Worm (Caenorhabditis elegans) whole organism, L1 larva: ENCODE data around the gene apd-3.

Experiments used
- C04F5.9 ChIP-seq: sonication (generic microtip); optimal IDR thresholded peaks from 2 replicates; lab custom pipeline; 2016; ENCODE audit warnings: missing genetic modification characterization, missing compliant biosample characterization
- alr-1 ChIP-seq: fragments of 200-800 bp; sonication (Bioruptor generic); optimal IDR thresholded peaks from 2 replicates; lab custom pipeline; 2018; ENCODE audit warnings: borderline replicate concordance, mild to moderate bottlenecking, missing genetic modification characterization, missing compliant biosample characterization
- ama-1 ChIP-seq: fragments of 150-350 bp; optimal IDR thresholded peaks from 2 replicates; lab custom pipeline; 2014
- blmp-1 ChIP-seq: fragments of 150-350 bp; optimal IDR thresholded peaks from 2 replicates; lab custom pipeline; 2014; ENCODE audit warnings: missing biosample characterization, missing genetic modification characterization
- ceh-63 ChIP-seq: fragments of 200-800 bp; sonication (Bioruptor generic); optimal IDR thresholded peaks from 2 replicates; lab custom pipeline; 2018; ENCODE audit warnings: mild to moderate bottlenecking, missing genetic modification characterization, missing compliant biosample characterization
- ceh-8 ChIP-seq: fragments of 200-800 bp; sonication (Bioruptor generic); optimal IDR thresholded peaks from 2 replicates; lab custom pipeline; 2018; ENCODE audit warnings: mild to moderate bottlenecking, missing genetic modification characterization, moderate library complexity, missing compliant biosample characterization
- ceh-82 ChIP-seq, 3 experiments: fragments of 150-350 bp in 1 of 3; sonication (generic microtip) in 2 of 3; optimal IDR thresholded peaks; 2 replicates each; lab custom pipeline; 2014 to 2017; ENCODE audit warnings: missing biosample characterization in 3 of 3, missing genetic modification characterization in 3 of 3
- ceh-90 ChIP-seq: sonication (generic microtip); optimal IDR thresholded peaks from 2 replicates; lab custom pipeline; 2016; ENCODE audit warnings: missing genetic modification characterization, missing compliant biosample characterization
- dpl-1 ChIP-seq, 3 experiments: fragments of 150-350 bp in 2 of 3; sonication (generic microtip) in 1 of 3; optimal IDR thresholded peaks; 2 replicates each; lab custom pipeline; 2014 to 2017; ENCODE audit warnings: missing biosample characterization in 3 of 3, missing genetic modification characterization in 3 of 3, missing genetic modification reagents in 3 of 3
- efl-1 ChIP-seq, 4 experiments: fragments of 150-350 bp; optimal IDR thresholded peaks in 3 of 4; peaks in 1 of 4; 1 replicate in 1 of 4; 2 replicates in 3 of 4; lab custom pipeline; 2014; ENCODE audit warnings: missing biosample characterization in 2 of 4, missing genetic modification characterization in 2 of 4, missing genetic modification reagents in 2 of 4
- egl-13 ChIP-seq: sonication (generic microtip); optimal IDR thresholded peaks from 2 replicates; lab custom pipeline; 2016; ENCODE audit warnings: missing genotype, missing genetic modification reagents, missing genetic modification characterization, missing compliant biosample characterization
- elt-3 ChIP-seq, 6 experiments: fragments of 150-350 bp in 1 of 6; sonication (generic microtip); optimal IDR thresholded peaks; 2 replicates each; lab custom pipeline; 2017 to 2018; ENCODE audit warnings: missing biosample characterization in 6 of 6, missing genetic modification characterization in 6 of 6, inconsistent platforms in 1 of 6
- fkh-10 ChIP-seq: sonication (generic microtip); optimal IDR thresholded peaks from 2 replicates; lab custom pipeline; 2017; ENCODE audit warnings: missing biosample characterization, missing genetic modification reagents, missing genetic modification characterization
- fkh-8 ChIP-seq: sonication (generic microtip); optimal IDR thresholded peaks from 2 replicates; lab custom pipeline; 2016; ENCODE audit warnings: mild to moderate bottlenecking, missing genetic modification characterization, missing compliant biosample characterization
- fos-1 ChIP-seq: fragments of 150-350 bp; optimal IDR thresholded peaks from 2 replicates; lab custom pipeline; 2014; ENCODE audit warnings: missing biosample characterization, missing genetic modification characterization
- grh-1 ChIP-seq: fragments of 200-800 bp; sonication (Bioruptor generic); IDR thresholded peaks from 2 replicates; pipeline ENCODE4 v1.3.6; 2022; ENCODE audit warnings: missing genetic modification reagents, missing genetic modification characterization, missing compliant biosample characterization
- hlh-4 ChIP-seq: sonication (generic microtip); optimal IDR thresholded peaks from 2 replicates; lab custom pipeline; 2016; ENCODE audit warnings: mild to moderate bottlenecking, missing genetic modification characterization, missing compliant biosample characterization
- irx-1 ChIP-seq: sonication (generic microtip); optimal IDR thresholded peaks from 2 replicates; lab custom pipeline; 2016; ENCODE audit warnings: missing genetic modification characterization, missing compliant biosample characterization
- lin-13 ChIP-seq: fragments of 150-350 bp; optimal IDR thresholded peaks from 2 replicates; lab custom pipeline; 2014; ENCODE audit warnings: missing biosample characterization, missing genetic modification reagents, missing genetic modification characterization
- lin-14 ChIP-seq: fragments of 200-800 bp; sonication (Bioruptor generic); optimal IDR thresholded peaks from 2 replicates; lab custom pipeline; 2018; ENCODE audit warnings: mild to moderate bottlenecking, missing genetic modification characterization, moderate library complexity, missing compliant biosample characterization
- lin-15B ChIP-seq: fragments of 150-350 bp; sonication (generic microtip); optimal IDR thresholded peaks from 3 replicates; lab custom pipeline; 2014; ENCODE audit warnings: missing biosample characterization, missing genetic modification characterization
- lin-35 ChIP-seq, 2 experiments: fragments of 150-350 bp; optimal IDR thresholded peaks; 2 replicates each; lab custom pipeline; 2014; ENCODE audit warnings: missing biosample characterization in 2 of 2, missing genetic modification characterization in 2 of 2, missing genetic modification reagents in 2 of 2
- lsy-2 ChIP-seq, 2 experiments: fragments of 150-350 bp; optimal IDR thresholded peaks; 2 replicates each; lab custom pipeline; 2014; ENCODE audit warnings: missing biosample characterization in 2 of 2, missing genetic modification characterization in 2 of 2
- mdl-1 ChIP-seq, 2 experiments: fragments of 150-350 bp; optimal IDR thresholded peaks; 2 replicates each; lab custom pipeline; 2014 to 2017; ENCODE audit warnings: missing biosample characterization in 2 of 2, missing genetic modification characterization in 2 of 2, inconsistent platforms in 1 of 2
- mep-1 ChIP-seq: fragments of 150-350 bp; optimal IDR thresholded peaks from 2 replicates; lab custom pipeline; 2014; ENCODE audit warnings: missing biosample characterization, missing genetic modification characterization
- nhr-11 ChIP-seq: fragments of 150-350 bp; optimal IDR thresholded peaks from 2 replicates; lab custom pipeline; 2014; ENCODE audit warnings: missing biosample characterization, missing genetic modification characterization
- nhr-20 ChIP-seq: sonication (generic microtip); optimal IDR thresholded peaks from 2 replicates; lab custom pipeline; 2016; ENCODE audit warnings: mild to moderate bottlenecking, missing genetic modification characterization, missing compliant biosample characterization
- nhr-237 ChIP-seq: fragments of 150-350 bp; optimal IDR thresholded peaks from 2 replicates; lab custom pipeline; 2014; ENCODE audit warnings: missing biosample characterization, missing genetic modification characterization
- nhr-28 ChIP-seq: fragments of 150-350 bp; optimal IDR thresholded peaks from 2 replicates; lab custom pipeline; 2014; ENCODE audit warnings: missing biosample characterization, missing genetic modification characterization
- nhr-71 ChIP-seq: sonication (generic microtip); optimal IDR thresholded peaks from 2 replicates; lab custom pipeline; 2016; ENCODE audit warnings: mild to moderate bottlenecking, missing genetic modification characterization, moderate library complexity, missing compliant biosample characterization
- nhr-85 ChIP-seq: sonication (generic microtip); peaks from one replicate; lab custom pipeline; 2016; ENCODE audit warnings: missing genetic modification characterization, inconsistent platforms, missing compliant biosample characterization
- nhr-90 ChIP-seq: sonication (generic microtip); optimal IDR thresholded peaks from 2 replicates; lab custom pipeline; 2016; ENCODE audit warnings: mild to moderate bottlenecking, missing genetic modification characterization, missing compliant biosample characterization; ENCODE audit not compliant: poor library complexity
- rnt-1 ChIP-seq: sonication (generic microtip); optimal IDR thresholded peaks from 2 replicates; lab custom pipeline; 2016; ENCODE audit warnings: mild to moderate bottlenecking, missing genetic modification characterization, moderate library complexity, missing compliant biosample characterization
- skn-1 ChIP-seq: fragments of 150-350 bp; optimal IDR thresholded peaks from 2 replicates; lab custom pipeline; 2014; ENCODE audit warnings: missing biosample characterization, missing genetic modification characterization
- snpc-4 ChIP-seq: fragments of 150-350 bp; optimal IDR thresholded peaks from 2 replicates; lab custom pipeline; 2014; ENCODE audit warnings: missing biosample characterization, missing genetic modification characterization
- snu-23 ChIP-seq: sonication (generic microtip); optimal IDR thresholded peaks from 2 replicates; lab custom pipeline; 2016; ENCODE audit warnings: missing genetic modification characterization, missing compliant biosample characterization
- swsn-7 ChIP-seq: sonication (generic microtip); optimal IDR thresholded peaks from 2 replicates; lab custom pipeline; 2016; ENCODE audit warnings: missing genetic modification characterization, missing compliant biosample characterization
- tbx-2 ChIP-seq: sonication (generic microtip); optimal IDR thresholded peaks from 2 replicates; lab custom pipeline; 2016; ENCODE audit warnings: missing genetic modification characterization, missing compliant biosample characterization
- tlp-1 ChIP-seq: fragments of 150-350 bp; optimal IDR thresholded peaks from 2 replicates; lab custom pipeline; 2014; ENCODE audit warnings: missing biosample characterization, missing genetic modification characterization
- unc-30 ChIP-seq: sonication (generic microtip); optimal IDR thresholded peaks from 2 replicates; lab custom pipeline; 2017; ENCODE audit warnings: missing biosample characterization, missing genetic modification characterization
- unc-86 ChIP-seq: sonication (generic microtip); optimal IDR thresholded peaks from 2 replicates; lab custom pipeline; 2016; ENCODE audit warnings: missing genetic modification characterization, missing compliant biosample characterization
- vab-15 ChIP-seq: sonication (generic microtip); optimal IDR thresholded peaks from 2 replicates; lab custom pipeline; 2017; ENCODE audit warnings: missing genotype, mild to moderate bottlenecking, missing genetic modification characterization, missing compliant biosample characterization
- ztf-4 ChIP-seq: fragments of 150-350 bp; optimal IDR thresholded peaks from 2 replicates; lab custom pipeline; 2014; ENCODE audit warnings: missing biosample characterization, missing genetic modification characterization

Gene apd-3

ce11 chrII:3557417-3557816 is 11.2 kb upstream of the apd-3 start, which contains the start of gene lgc-45:
Gene lgc-45 (plus strand): TSS chrII:3557472.
- TF ChIP-seq grh-1 (GFP tag; lab: Robert Waterston, UW) = no peak

- no peak for TF ChIP-seq lin-15B (tag; lab: Kevin White, UChicago)
- peak in 4 of 6 experiments; percentile 10 to 78 (median 48) for TF ChIP-seq elt-3 (tag; optimal IDR thresholded peaks at IDR 0.05; lab: Kevin White, UChicago)
- TF ChIP-seq blmp-1 = peak; percentile 68
- TF ChIP-seq lin-14 (GFP tag; lab: Kevin White, UChicago) = peak; percentile 13
- TF ChIP-seq mep-1 = no peak
Measured at ce11 chrII:3556584-3556983, 10.4 kb upstream of the apd-3 start.

ce11 chrII:3555281-3555680 is 9.1 kb upstream of the apd-3 start:
- TF ChIP-seq lin-35 (GFP tag; optimal IDR thresholded peaks at IDR 0.05; lab: Kevin White, UChicago) = peak in 1 of 2 experiments; percentile 36
- TF ChIP-seq lin-13 = peak; percentile 0
- TF ChIP-seq swsn-7 (tag; lab: Kevin White, UChicago) = no peak
- peak; percentile 4 for TF ChIP-seq tbx-2 (tag; lab: Kevin White, UChicago)
- TF ChIP-seq vab-15 (tag; lab: Kevin White, UChicago) = peak; percentile 18
- TF ChIP-seq nhr-90 = peak; percentile 27
- TF ChIP-seq skn-1 (tag; lab: Kevin White, UChicago) = no peak
- TF ChIP-seq hlh-4 (tag; lab: Kevin White, UChicago) = no peak
- TF ChIP-seq nhr-85 (tag; lab: Kevin White, UChicago) = peak; percentile 85
- TF ChIP-seq efl-1 (optimal IDR thresholded peaks at IDR 0.05; lab: Kevin White, UChicago) = no peak
- peak in 1 of 2 experiments; percentile 19 for TF ChIP-seq efl-1 (GFP tag; optimal IDR thresholded peaks at IDR 0.05 in 1 of 2; lab: Kevin White, UChicago)
- peak; percentile 29 for TF ChIP-seq snu-23 (GFP tag; lab: Kevin White, UChicago)
- peak; percentile 55 for TF ChIP-seq nhr-20
- TF ChIP-seq nhr-237 (tag; lab: Kevin White, UChicago) = no peak
- TF ChIP-seq nhr-11 (tag; lab: Kevin White, UChicago) = no peak
- peak; percentile 20 for TF ChIP-seq lin-14 (GFP tag; lab: Kevin White, UChicago)
- peak; percentile 67 for TF ChIP-seq blmp-1
- no peak for TF ChIP-seq C04F5.9 (tag; lab: Kevin White, UChicago)
- TF ChIP-seq dpl-1 (GFP tag; optimal IDR thresholded peaks at IDR 0.05; lab: Kevin White, UChicago) = peak in 1 of 3 experiments; percentile 12
- TF ChIP-seq elt-3 (tag; optimal IDR thresholded peaks at IDR 0.05; lab: Kevin White, UChicago) = peak in 2 of 6 experiments; percentile 30 to 54
- TF ChIP-seq, all 84 proteins: peak for 13

- TF ChIP-seq rnt-1 (tag; lab: Kevin White, UChicago) = no peak
- no peak for TF ChIP-seq efl-1 (optimal IDR thresholded peaks at IDR 0.05; lab: Kevin White, UChicago)
- TF ChIP-seq efl-1 (GFP tag; optimal IDR thresholded peaks at IDR 0.05 in 1 of 2; lab: Kevin White, UChicago) = peak in 1 of 2 experiments; percentile 64
Measured at ce11 chrII:3554673-3555072, 8.4 kb upstream of the apd-3 start.

ce11 chrII:3553453-3553852 is 7.2 kb upstream of the apd-3 start, which contains the start of gene dnc-3:
Gene dnc-3 (plus strand): TSS chrII:3553724.
- TF ChIP-seq ama-1 (lab: Kevin White, UChicago) (no peak), alr-1 (tag; lab: Kevin White, UChicago) (no peak), grh-1 (GFP tag; lab: Robert Waterston, UW) (peak; percentile 56), nhr-85 (tag; lab: Kevin White, UChicago) (peak; percentile 87), egl-13 (peak; percentile 73), mdl-1 (tag; optimal IDR thresholded peaks at IDR 0.05; lab: Kevin White, UChicago) (no peak), lin-15B (tag; lab: Kevin White, UChicago) (peak; percentile 28), fkh-10 (no peak), ceh-63 (GFP tag; lab: Kevin White, UChicago) (no peak), snpc-4 (tag; lab: Kevin White, UChicago) (peak; percentile 31), nhr-71 (tag; lab: Kevin White, UChicago) (peak; percentile 86), ceh-82 (tag; optimal IDR thresholded peaks at IDR 0.05; lab: Kevin White, UChicago) (peak in 1 of 3 experiments; percentile 9), lsy-2 (tag; optimal IDR thresholded peaks at IDR 0.05; lab: Kevin White, UChicago) (peak; percentile 75 to 77), unc-86 (tag; lab: Kevin White, UChicago) (peak; percentile 56), ztf-4 (tag; lab: Kevin White, UChicago) (no peak), ceh-8 (peak; percentile 50), tbx-2 (tag; lab: Kevin White, UChicago) (peak; percentile 82), C04F5.9 (tag; lab: Kevin White, UChicago) (peak; percentile 77), lin-13 (peak; percentile 29), irx-1 (tag; lab: Kevin White, UChicago) (peak; percentile 81), tlp-1 (tag; lab: Kevin White, UChicago) (no peak), unc-30 (tag; lab: Kevin White, UChicago) (no peak), ceh-90 (tag; lab: Kevin White, UChicago) (peak; percentile 62), fos-1 (tag; lab: Kevin White, UChicago) (peak; percentile 29), snu-23 (GFP tag; lab: Kevin White, UChicago) (peak; percentile 86), fkh-8 (peak; percentile 75), nhr-28 (no peak)
